Worm (Caenorhabditis elegans): ENCODE results near the gene F46H5.4.

- TF ChIP-seq sptf-1 (tag; optimal IDR thresholded peaks at IDR 0.05), result no peak
- no peak for TF ChIP-seq lin-13 (tag; optimal IDR thresholded peaks at IDR 0.05)
- no peak for TF ChIP-seq tbx-8 (GFP tag; optimal IDR thresholded peaks at IDR 0.05)
- no peak for TF ChIP-seq nhr-76 (tag; optimal IDR thresholded peaks at IDR 0.05)
- no peak for TF ChIP-seq lin-32 (GFP tag; optimal IDR thresholded peaks at IDR 0.05)
- TF ChIP-seq mep-1 (tag; optimal IDR thresholded peaks at IDR 0.05), result no peak
- TF ChIP-seq snpc-4 (tag; optimal IDR thresholded peaks at IDR 0.05), result no peak
- TF ChIP-seq ces-1 (GFP tag; optimal IDR thresholded peaks at IDR 0.05), result no peak
- no peak for TF ChIP-seq ztf-11 (tag; optimal IDR thresholded peaks at IDR 0.05)
These were observed 50.2 kb downstream of the F46H5.4 start for ce11 chrX:7204175-7204574.
